Comparison of ENCODE assay signal across 2 fruit fly cellular contexts in genomic region chr3R:12341374-12341773, dm6.
TF ChIP-seq lines count a peak whose summit lies in the region.

TSS of gene Sgsf (plus strand) at chr3R:12341674.

TF ChIP-seq in whole organism, prepupa, 60 proteins besides CTCF, POLR2A, EP300 and RAD21:
- no peak for TF ChIP-seq esn (GFP tag; optimal IDR thresholded peaks at IDR 0.05; lab: Kevin White, UChicago)
- TF ChIP-seq vri (GFP tag; optimal IDR thresholded peaks at IDR 0.05; lab: Kevin White, UChicago), result peak; percentile 30

TF ChIP-seq in whole organism, wandering third instar larva, 38 proteins besides CTCF, POLR2A, EP300 and RAD21:
- no peak for TF ChIP-seq OdsH (GFP tag; optimal IDR thresholded peaks at IDR 0.05; lab: Kevin White, UChicago)
- no peak for TF ChIP-seq Dif (GFP tag; optimal IDR thresholded peaks at IDR 0.05; lab: Kevin White, UChicago; ENCODE audit: partially characterized antibody)
- TF ChIP-seq rgr (GFP tag; optimal IDR thresholded peaks at IDR 0.05; lab: Kevin White, UChicago), result peak; percentile 35
- no peak for TF ChIP-seq sage (GFP tag; optimal IDR thresholded peaks at IDR 0.05; lab: Kevin White, UChicago)
- TF ChIP-seq CG32264 (GFP tag; optimal IDR thresholded peaks at IDR 0.05; lab: Kevin White, UChicago), result no peak
- peak; percentile 19 for TF ChIP-seq Hnf4 (GFP tag; optimal IDR thresholded peaks at IDR 0.05; lab: Kevin White, UChicago)
- no peak for TF ChIP-seq br (GFP tag; optimal IDR thresholded peaks at IDR 0.05; lab: Kevin White, UChicago)
- peak; percentile 17 for TF ChIP-seq Sp1 (GFP tag; optimal IDR thresholded peaks at IDR 0.05; lab: Kevin White, UChicago)
- TF ChIP-seq h (GFP tag; optimal IDR thresholded peaks at IDR 0.05; lab: Kevin White, UChicago), result peak; percentile 63
TF ChIP-seq in whole organism, wandering third instar larva: peak in this region for 4.
